Fruit fly (Drosophila melanogaster): Measurements from ENCODE around the gene CG7465.

dm6 chr3L:4500400-4500799 is 20.3 kb downstream of the CG7465 start, which contains the start of gene CG13720:
- TF ChIP-seq CG8478 (optimal IDR thresholded peaks at IDR 0.05) = no peak
- no peak for TF ChIP-seq CTCF (optimal IDR thresholded peaks at IDR 0.05)
